Worm (Caenorhabditis elegans) whole organism, L1 larva: ENCODE results near the gene cal-8.

Experiments used
- C04F5.9 ChIP-seq: sonication (generic microtip); optimal IDR thresholded peaks from 2 replicates; lab custom pipeline; 2016; ENCODE audit warnings: missing genetic modification characterization, missing compliant biosample characterization
- C16A3.4 ChIP-seq: fragments of 150-350 bp; optimal IDR thresholded peaks from 2 replicates; lab custom pipeline; 2014; ENCODE audit warnings: missing biosample characterization, missing genetic modification characterization
- F16B12.6 ChIP-seq: fragments of 150-350 bp; optimal IDR thresholded peaks from 2 replicates; lab custom pipeline; 2014; ENCODE audit warnings: missing biosample characterization, missing genetic modification characterization
- Y116A8C.19 ChIP-seq: sonication (generic microtip); optimal IDR thresholded peaks from 2 replicates; lab custom pipeline; 2016; ENCODE audit warnings: missing compliant biosample characterization, missing genetic modification characterization, borderline replicate concordance
- aly-2 ChIP-seq: fragments of 150-350 bp; optimal IDR thresholded peaks from 2 replicates; lab custom pipeline; 2014; ENCODE audit warnings: missing biosample characterization, missing genetic modification characterization
- ceh-63 ChIP-seq: fragments of 200-800 bp; sonication (Bioruptor generic); optimal IDR thresholded peaks from 2 replicates; lab custom pipeline; 2018; ENCODE audit warnings: mild to moderate bottlenecking, missing genetic modification characterization, missing compliant biosample characterization
- ceh-8 ChIP-seq: fragments of 200-800 bp; sonication (Bioruptor generic); optimal IDR thresholded peaks from 2 replicates; lab custom pipeline; 2018; ENCODE audit warnings: mild to moderate bottlenecking, missing genetic modification characterization, moderate library complexity, missing compliant biosample characterization
- ceh-88 ChIP-seq: fragments of 200-800 bp; sonication (Bioruptor generic); IDR thresholded peaks from 2 replicates; pipeline ENCODE4 v1.3.6; 2022; ENCODE audit warnings: missing genetic modification characterization, missing compliant biosample characterization
- ceh-90 ChIP-seq: sonication (generic microtip); optimal IDR thresholded peaks from 2 replicates; lab custom pipeline; 2016; ENCODE audit warnings: missing genetic modification characterization, missing compliant biosample characterization
- dpl-1 ChIP-seq, 3 experiments: fragments of 150-350 bp in 2 of 3; sonication (generic microtip) in 1 of 3; optimal IDR thresholded peaks; 2 replicates each; lab custom pipeline; 2014 to 2017; ENCODE audit warnings: missing biosample characterization in 3 of 3, missing genetic modification characterization in 3 of 3, missing genetic modification reagents in 3 of 3
- efl-3 ChIP-seq: fragments of 200-800 bp; sonication (Bioruptor generic); optimal IDR thresholded peaks from 2 replicates; lab custom pipeline; 2018; ENCODE audit warnings: mild to moderate bottlenecking, missing genetic modification characterization, missing compliant biosample characterization
- egl-27 ChIP-seq, 2 experiments: fragments of 150-350 bp in 1 of 2; sonication (generic microtip); optimal IDR thresholded peaks; 3 replicates each; lab custom pipeline; 2017 to 2018; ENCODE audit warnings: missing biosample characterization in 2 of 2, missing genetic modification characterization in 2 of 2, missing genetic modification reagents in 2 of 2
- elt-3 ChIP-seq, 6 experiments: fragments of 150-350 bp in 1 of 6; sonication (generic microtip); optimal IDR thresholded peaks; 2 replicates each; lab custom pipeline; 2017 to 2018; ENCODE audit warnings: missing biosample characterization in 6 of 6, missing genetic modification characterization in 6 of 6, inconsistent platforms in 1 of 6
- fkh-4 ChIP-seq: sonication (generic microtip); optimal IDR thresholded peaks from 2 replicates; lab custom pipeline; 2016; ENCODE audit warnings: missing compliant biosample characterization, missing genetic modification characterization, borderline replicate concordance
- fos-1 ChIP-seq: fragments of 150-350 bp; optimal IDR thresholded peaks from 2 replicates; lab custom pipeline; 2014; ENCODE audit warnings: missing biosample characterization, missing genetic modification characterization
- grh-1 ChIP-seq: fragments of 200-800 bp; sonication (Bioruptor generic); IDR thresholded peaks from 2 replicates; pipeline ENCODE4 v1.3.6; 2022; ENCODE audit warnings: missing genetic modification reagents, missing genetic modification characterization, missing compliant biosample characterization
- hlh-17 ChIP-seq: fragments of 200-800 bp; sonication (Bioruptor generic); optimal IDR thresholded peaks from 2 replicates; lab custom pipeline; 2018; ENCODE audit warnings: missing genetic modification characterization, mild to moderate bottlenecking, missing compliant biosample characterization, moderate library complexity, borderline replicate concordance
- hpl-2 ChIP-seq: fragments of 150-350 bp; optimal IDR thresholded peaks from 2 replicates; lab custom pipeline; 2014; ENCODE audit warnings: missing biosample characterization, missing genetic modification reagents, missing genetic modification characterization
- irx-1 ChIP-seq: sonication (generic microtip); optimal IDR thresholded peaks from 2 replicates; lab custom pipeline; 2016; ENCODE audit warnings: missing genetic modification characterization, missing compliant biosample characterization
- jun-1 ChIP-seq: fragments of 150-350 bp; optimal IDR thresholded peaks from 2 replicates; lab custom pipeline; 2014; ENCODE audit warnings: missing biosample characterization, missing genetic modification reagents, missing genetic modification characterization
- lin-13 ChIP-seq: fragments of 150-350 bp; optimal IDR thresholded peaks from 2 replicates; lab custom pipeline; 2014; ENCODE audit warnings: missing biosample characterization, missing genetic modification reagents, missing genetic modification characterization
- lin-35 ChIP-seq, 2 experiments: fragments of 150-350 bp; optimal IDR thresholded peaks; 2 replicates each; lab custom pipeline; 2014; ENCODE audit warnings: missing biosample characterization in 2 of 2, missing genetic modification characterization in 2 of 2, missing genetic modification reagents in 2 of 2
- lir-3 ChIP-seq: sonication (generic microtip); optimal IDR thresholded peaks from 2 replicates; lab custom pipeline; 2016; ENCODE audit warnings: mild to moderate bottlenecking, missing genetic modification characterization, moderate library complexity, missing compliant biosample characterization; ENCODE audit not compliant: poor library complexity
- mab-9 ChIP-seq: fragments of 200-800 bp; sonication (Bioruptor generic); IDR thresholded peaks from 2 replicates; pipeline ENCODE4 v1.3.6; 2022; ENCODE audit warnings: missing genetic modification reagents, missing genetic modification characterization, missing compliant biosample characterization
- mdl-1 ChIP-seq, 2 experiments: fragments of 150-350 bp; optimal IDR thresholded peaks; 2 replicates each; lab custom pipeline; 2014 to 2017; ENCODE audit warnings: missing biosample characterization in 2 of 2, missing genetic modification characterization in 2 of 2, inconsistent platforms in 1 of 2
- mef-2 ChIP-seq: fragments of 150-350 bp; optimal IDR thresholded peaks from 2 replicates; lab custom pipeline; 2014; ENCODE audit warnings: missing biosample characterization, missing genetic modification characterization
- mep-1 ChIP-seq: fragments of 150-350 bp; optimal IDR thresholded peaks from 2 replicates; lab custom pipeline; 2014; ENCODE audit warnings: missing biosample characterization, missing genetic modification characterization
- nhr-12 ChIP-seq: sonication (generic microtip); optimal IDR thresholded peaks from 2 replicates; lab custom pipeline; 2017; ENCODE audit warnings: missing biosample characterization, missing genetic modification characterization
- nhr-20 ChIP-seq: sonication (generic microtip); optimal IDR thresholded peaks from 2 replicates; lab custom pipeline; 2016; ENCODE audit warnings: mild to moderate bottlenecking, missing genetic modification characterization, missing compliant biosample characterization
- nhr-28 ChIP-seq: fragments of 150-350 bp; optimal IDR thresholded peaks from 2 replicates; lab custom pipeline; 2014; ENCODE audit warnings: missing biosample characterization, missing genetic modification characterization
- nhr-76 ChIP-seq: sonication (generic microtip); optimal IDR thresholded peaks from 2 replicates; lab custom pipeline; 2017; ENCODE audit warnings: missing biosample characterization, missing genetic modification characterization
- pax-3 ChIP-seq: fragments of 200-800 bp; sonication (Bioruptor generic); optimal IDR thresholded peaks from 2 replicates; lab custom pipeline; 2018; ENCODE audit warnings: mild to moderate bottlenecking, missing genetic modification characterization, moderate library complexity, missing compliant biosample characterization
- pqm-1 ChIP-seq: sonication (generic microtip); optimal IDR thresholded peaks from 3 replicates; lab custom pipeline; 2017; ENCODE audit warnings: missing biosample characterization, missing genetic modification characterization
- snu-23 ChIP-seq: sonication (generic microtip); optimal IDR thresholded peaks from 2 replicates; lab custom pipeline; 2016; ENCODE audit warnings: missing genetic modification characterization, missing compliant biosample characterization
- xbp-1 ChIP-seq: sonication (generic microtip); optimal IDR thresholded peaks from 2 replicates; lab custom pipeline; 2016; ENCODE audit warnings: missing genetic modification characterization, missing compliant biosample characterization
- ztf-11 ChIP-seq, 2 experiments: sonication (generic microtip); optimal IDR thresholded peaks; 2 replicates each; lab custom pipeline; 2016 to 2017; ENCODE audit warnings: missing genetic modification characterization in 2 of 2, missing biosample characterization in 1 of 2, missing compliant biosample characterization in 1 of 2

The cal-8 gene

DNA sequence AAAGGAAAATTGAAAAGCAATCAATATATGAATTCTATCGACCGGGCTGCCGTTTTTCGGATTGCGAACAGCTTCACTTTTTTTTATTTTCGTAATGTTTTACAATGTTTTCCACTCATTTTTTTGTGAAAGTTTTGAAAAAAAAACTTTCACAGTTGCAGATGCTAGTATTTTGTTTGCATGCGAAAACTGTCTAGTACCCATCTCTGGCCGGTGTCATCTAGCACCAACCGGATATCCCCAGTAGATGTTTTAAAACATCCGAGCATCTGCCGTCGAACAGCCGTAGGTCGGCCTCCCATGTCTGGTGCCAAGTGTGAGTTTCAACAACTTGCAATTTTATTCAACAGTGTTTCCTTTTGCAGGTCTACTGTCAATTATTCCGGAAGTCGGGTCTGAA lies 39.6 kb upstream of the cal-8 start, which contains the start of gene ZK177.12:
Gene ZK177.12 (plus strand): TSS at position 301 of the 400 bp plus-strand sequence.
- TF ChIP-seq fos-1 (tag; lab: Kevin White, UChicago): no peak
- no peak for TF ChIP-seq nhr-28 (tag; lab: Kevin White, UChicago)
- no peak for TF ChIP-seq xbp-1 (tag; lab: Kevin White, UChicago)
- no peak for TF ChIP-seq lin-35 (GFP tag; optimal IDR thresholded peaks at IDR 0.05; lab: Kevin White, UChicago)
- TF ChIP-seq egl-27 (tag; optimal IDR thresholded peaks at IDR 0.05; lab: Kevin White, UChicago): no peak
- TF ChIP-seq aly-2 (tag; lab: Kevin White, UChicago): no peak
- TF ChIP-seq C16A3.4 (tag; lab: Kevin White, UChicago): no peak
- TF ChIP-seq ceh-88 (GFP tag; lab: Robert Waterston, UW): no peak
- no peak for TF ChIP-seq dpl-1 (GFP tag; optimal IDR thresholded peaks at IDR 0.05; lab: Kevin White, UChicago)
- TF ChIP-seq jun-1 (tag; lab: Kevin White, UChicago): no peak
- no peak for TF ChIP-seq mdl-1 (tag; optimal IDR thresholded peaks at IDR 0.05; lab: Kevin White, UChicago)

DNA sequence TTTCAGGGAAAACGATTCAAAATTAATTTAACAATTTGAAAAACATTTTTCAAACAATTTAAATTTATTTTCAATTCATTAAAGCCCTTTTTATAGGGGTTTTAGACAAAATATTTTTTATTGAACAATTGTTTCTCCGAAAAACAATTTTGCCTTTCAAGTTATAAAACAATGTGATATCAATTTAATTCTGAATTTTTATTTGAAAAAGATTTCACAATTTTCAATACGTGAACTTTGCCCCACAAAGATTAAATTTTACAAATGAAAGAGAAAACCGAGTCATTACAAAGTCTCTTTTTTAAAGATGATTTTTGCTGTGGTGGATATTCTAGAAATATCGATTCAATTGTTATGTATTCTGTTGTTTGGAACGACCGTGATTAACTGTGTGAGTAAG lies 37.1 kb upstream of the cal-8 start, which contains the start of gene ZK177.2:
Gene ZK177.2 (plus strand): TSS at position 301 of the 400 bp plus-strand sequence.
- TF ChIP-seq F16B12.6 (tag; lab: Kevin White, UChicago) (no peak), ceh-63 (GFP tag; lab: Kevin White, UChicago) (no peak), C04F5.9 (tag; lab: Kevin White, UChicago) (no peak), Y116A8C.19 (tag; lab: Kevin White, UChicago) (no peak), lir-3 (tag; lab: Kevin White, UChicago) (no peak), mep-1 (tag; lab: Kevin White, UChicago) (no peak), egl-27 (tag; optimal IDR thresholded peaks at IDR 0.05; lab: Kevin White, UChicago) (no peak), pax-3 (tag; lab: Kevin White, UChicago) (no peak), irx-1 (tag; lab: Kevin White, UChicago) (no peak), ceh-90 (tag; lab: Kevin White, UChicago) (no peak), xbp-1 (tag; lab: Kevin White, UChicago) (no peak), nhr-76 (no peak), ceh-8 (no peak), nhr-20 (no peak), mab-9 (GFP tag; lab: Robert Waterston, UW) (no peak), hpl-2 (GFP tag; lab: Kevin White, UChicago) (no peak), grh-1 (GFP tag; lab: Robert Waterston, UW) (no peak), nhr-12 (tag; lab: Kevin White, UChicago) (no peak), efl-3 (no peak)
- TF ChIP-seq, all 84 proteins: peak for 0

DNA sequence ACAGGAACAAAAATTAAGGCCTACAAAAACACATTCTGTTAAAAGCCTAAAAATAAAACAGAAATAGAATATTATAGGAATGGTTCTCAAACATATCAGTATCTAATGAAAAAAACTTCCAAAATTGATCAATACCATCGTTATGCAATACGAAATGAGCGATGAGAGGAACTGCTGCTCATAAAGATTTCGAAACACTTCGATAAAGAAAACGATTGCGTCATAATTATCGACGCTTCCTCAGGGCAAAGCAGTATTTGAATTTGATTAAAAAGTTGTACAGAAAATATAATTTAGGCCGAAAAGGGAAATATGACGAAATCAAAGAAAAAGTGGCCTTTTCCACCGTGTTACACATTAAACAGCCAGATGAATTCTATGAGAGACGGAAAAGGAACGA lies 36.2 kb upstream of the cal-8 start:
- TF ChIP-seq nhr-28 (tag; lab: Kevin White, UChicago) (no peak), hlh-17 (GFP tag; lab: Kevin White, UChicago) (no peak), ceh-8 (no peak), ceh-88 (GFP tag; lab: Robert Waterston, UW) (no peak), C16A3.4 (tag; lab: Kevin White, UChicago) (no peak), snu-23 (GFP tag; lab: Kevin White, UChicago) (no peak), elt-3 (tag; optimal IDR thresholded peaks at IDR 0.05; lab: Kevin White, UChicago) (no peak), lin-13 (no peak), pqm-1 (tag; lab: Kevin White, UChicago) (no peak), lir-3 (tag; lab: Kevin White, UChicago) (no peak), fkh-4 (tag; lab: Kevin White, UChicago) (no peak), mef-2 (tag; lab: Kevin White, UChicago) (no peak), irx-1 (tag; lab: Kevin White, UChicago) (no peak), ztf-11 (tag; optimal IDR thresholded peaks at IDR 0.05; lab: Kevin White, UChicago) (no peak)
